Fruit fly (Drosophila melanogaster) whole organism, embryonic: ENCODE measurements around the gene dUTPase.

ENCODE experiments used
- ATbp ChIP-seq: fragments of 200-800 bp; sonication (Bioruptor generic); optimal IDR thresholded peaks from 2 replicates; lab custom pipeline; 2017; ENCODE audit warnings: missing biosample characterization, mild to moderate bottlenecking, missing genetic modification characterization, missing genetic modification reagents
- Awh ChIP-seq: fragments of 200-800 bp; sonication (Bioruptor generic); IDR thresholded peaks from 2 replicates; pipeline ENCODE4, ENCODE4 v1.3.6; 2022; ENCODE audit warnings: missing biosample characterization, missing genetic modification characterization
- Bdp1 ChIP-seq: fragments of 200-800 bp; sonication (Bioruptor generic); optimal IDR thresholded peaks from 3 replicates; lab custom pipeline; 2016; ENCODE audit warnings: missing biosample characterization, missing genetic modification characterization
- BtbVII ChIP-seq: fragments of 200-800 bp; sonication (Bioruptor generic); optimal IDR thresholded peaks from 3 replicates; lab custom pipeline; 2017; ENCODE audit warnings: missing biosample characterization, mild to moderate bottlenecking, missing genetic modification characterization
- C15 ChIP-seq: fragments of 200-800 bp; sonication (Bioruptor generic); IDR thresholded peaks from 3 replicates; pipeline ENCODE4 v1.3.6; 2022; ENCODE audit warnings: missing biosample characterization, missing genetic modification characterization
- CG10274 ChIP-seq: fragments of 200-800 bp; sonication (Bioruptor generic); optimal IDR thresholded peaks from 3 replicates; lab custom pipeline; 2017; ENCODE audit warnings: missing biosample characterization, mild to moderate bottlenecking, missing genetic modification characterization
- CG12155 ChIP-seq: fragments of 200-800 bp; sonication (Bioruptor generic); optimal IDR thresholded peaks from 3 replicates; lab custom pipeline; 2016; ENCODE audit warnings: missing biosample characterization, missing genetic modification characterization
- CG12299 ChIP-seq: fragments of 200-800 bp; sonication (Bioruptor generic); optimal IDR thresholded peaks from 2 replicates; lab custom pipeline; 2018; ENCODE audit warnings: missing biosample characterization, mild to moderate bottlenecking, missing genetic modification characterization
- CG14050 ChIP-seq: fragments of 200-800 bp; sonication (Bioruptor generic); IDR thresholded peaks from 3 replicates; pipeline ENCODE4 v1.3.6; 2022; ENCODE audit warnings: missing biosample characterization, missing genetic modification characterization
- CG15696 ChIP-seq: fragments of 200-800 bp; sonication (Bioruptor generic); optimal IDR thresholded peaks from 2 replicates; lab custom pipeline; 2019; ENCODE audit warnings: missing biosample characterization, mild to moderate bottlenecking, missing genetic modification characterization, moderate library complexity
- CG17802 ChIP-seq: fragments of 200-800 bp; sonication (Bioruptor generic); optimal IDR thresholded peaks from 2 replicates; lab custom pipeline; 2018; ENCODE audit warnings: missing biosample characterization, mild to moderate bottlenecking, missing genetic modification characterization, moderate library complexity
- CG18599 ChIP-seq: fragments of 200-800 bp; sonication (Bioruptor generic); optimal IDR thresholded peaks from 3 replicates; lab custom pipeline; 2017; ENCODE audit warnings: missing biosample characterization, missing genetic modification characterization, mild to moderate bottlenecking, moderate library complexity, missing genetic modification reagents
- CG18619 ChIP-seq: fragments of 200-800 bp; sonication (Bioruptor generic); optimal IDR thresholded peaks from 3 replicates; lab custom pipeline; 2017; ENCODE audit warnings: missing biosample characterization, mild to moderate bottlenecking, missing genetic modification characterization
- CG4404 ChIP-seq: fragments of 200-800 bp; sonication (Bioruptor generic); IDR thresholded peaks from 2 replicates; pipeline ENCODE4 v1.3.6; 2022; ENCODE audit warnings: missing biosample characterization, missing genetic modification characterization
- CG7372 ChIP-seq: fragments of 200-800 bp; sonication (Bioruptor generic); IDR thresholded peaks from 2 replicates; pipeline ENCODE4 v1.3.6; 2022; ENCODE audit warnings: missing biosample characterization, missing genetic modification characterization
- CG7839 ChIP-seq: fragments of 200-800 bp; sonication (Bioruptor generic); optimal IDR thresholded peaks from 3 replicates; lab custom pipeline; 2018; ENCODE audit warnings: missing biosample characterization, mild to moderate bottlenecking, missing genetic modification characterization, moderate library complexity
- CG7928 ChIP-seq: fragments of 200-800 bp; sonication (Bioruptor generic); optimal IDR thresholded peaks from 2 replicates; lab custom pipeline; 2017; ENCODE audit warnings: missing biosample characterization, mild to moderate bottlenecking, missing genetic modification characterization
- CG8924 ChIP-seq: fragments of 200-800 bp; optimal IDR thresholded peaks from 3 replicates; lab custom pipeline; 2019; ENCODE audit warnings: missing biosample characterization, mild to moderate bottlenecking, missing genetic modification characterization, moderate library complexity
- CTCF ChIP-seq: fragments of 200-800 bp; sonication (Bioruptor generic); optimal IDR thresholded peaks from 2 replicates; lab custom pipeline; 2017; ENCODE audit warnings: missing biosample characterization, mild to moderate bottlenecking, missing genetic modification characterization, moderate library complexity
- CoRest ChIP-seq: fragments of 200-800 bp; sonication (Bioruptor generic); optimal IDR thresholded peaks from 3 replicates; lab custom pipeline; 2018; ENCODE audit warnings: missing biosample characterization, mild to moderate bottlenecking, missing genetic modification characterization, moderate library complexity
- Dfd ChIP-seq, 2 experiments: fragments of >200 bp; optimal IDR thresholded peaks; 2 replicates each; lab custom pipeline; 2017; ENCODE audit warnings: missing biosample characterization in 2 of 2, missing genetic modification characterization in 2 of 2
- HmgD ChIP-seq: fragments of 200-800 bp; sonication (Bioruptor generic); optimal IDR thresholded peaks from 3 replicates; lab custom pipeline; 2016; ENCODE audit warnings: missing biosample characterization, missing genetic modification characterization
- Hr39 ChIP-seq: fragments of >200 bp; optimal IDR thresholded peaks from 2 replicates; lab custom pipeline; 2017
- Hsf ChIP-seq: fragments of 200-800 bp; sonication (Bioruptor generic); optimal IDR thresholded peaks from 3 replicates; lab custom pipeline; 2016; ENCODE audit warnings: missing biosample characterization, missing genetic modification characterization
- MBD-R2 ChIP-seq: fragments of 200-800 bp; sonication (Bioruptor generic); IDR thresholded peaks from 2 replicates; pipeline ENCODE4 v1.3.6; 2022; ENCODE audit warnings: missing biosample characterization, missing genetic modification characterization
- Mes4 ChIP-seq: fragments of 200-800 bp; sonication (Bioruptor generic); optimal IDR thresholded peaks from 2 replicates; lab custom pipeline; 2016; ENCODE audit warnings: missing biosample characterization, missing genetic modification characterization
- Optix ChIP-seq: fragments of 200-800 bp; sonication (Bioruptor generic); IDR thresholded peaks from 3 replicates; pipeline ENCODE4 v1.3.6; 2022; ENCODE audit warnings: missing biosample characterization, missing genetic modification characterization
- Rx ChIP-seq: fragments of 200-800 bp; sonication (Bioruptor generic); IDR thresholded peaks from 2 replicates; pipeline ENCODE4 v1.3.6; 2022; ENCODE audit warnings: missing biosample characterization, missing genetic modification characterization
- TFAM ChIP-seq: fragments of 200-800 bp; sonication (Bioruptor generic); optimal IDR thresholded peaks from 2 replicates; lab custom pipeline; 2017; ENCODE audit warnings: missing biosample characterization, missing genetic modification characterization, inconsistent platforms
- YL-1 ChIP-seq: fragments of 200-800 bp; sonication (Bioruptor generic); optimal IDR thresholded peaks from 3 replicates; lab custom pipeline; 2017; ENCODE audit warnings: missing biosample characterization, mild to moderate bottlenecking, missing genetic modification characterization
- croc ChIP-seq: fragments of 200-800 bp; sonication (Bioruptor generic); conservative IDR thresholded peaks from 3 replicates; pipeline ENCODE4 v1.3.6; 2022; ENCODE audit warnings: missing biosample characterization, missing genetic modification characterization
- da ChIP-seq: fragments of 200-800 bp; sonication (Bioruptor generic); optimal IDR thresholded peaks from 2 replicates; lab custom pipeline; 2016; ENCODE audit warnings: missing biosample characterization, missing genetic modification characterization
- esg ChIP-seq: fragments of 200-800 bp; sonication (Bioruptor generic); conservative IDR thresholded peaks from 2 replicates; pipeline ENCODE4 v1.3.6; 2022; ENCODE audit warnings: missing biosample characterization, missing genetic modification characterization
- eve ChIP-seq, 2 experiments: fragments of >200 bp; optimal IDR thresholded peaks; 2 replicates each; lab custom pipeline; 2017; ENCODE audit warnings: missing biosample characterization in 2 of 2, missing genetic modification characterization in 2 of 2
- exex ChIP-seq: fragments of 200-800 bp; sonication (Bioruptor generic); optimal IDR thresholded peaks from 4 replicates; lab custom pipeline; 2018; ENCODE audit warnings: missing biosample characterization, mild to moderate bottlenecking, missing genetic modification characterization, moderate library complexity
- fd64A ChIP-seq: fragments of 200-800 bp; sonication (Bioruptor generic); optimal IDR thresholded peaks from 3 replicates; lab custom pipeline; 2018; ENCODE audit warnings: missing biosample characterization, mild to moderate bottlenecking, missing genetic modification characterization
- grn ChIP-seq: fragments of 200-800 bp; sonication (Bioruptor generic); optimal IDR thresholded peaks from 3 replicates; lab custom pipeline; 2017; ENCODE audit warnings: missing biosample characterization, missing genetic modification characterization
- gsb ChIP-seq: fragments of 200-800 bp; sonication (Bioruptor generic); IDR thresholded peaks from 2 replicates; pipeline ENCODE4 v1.3.6; 2022; ENCODE audit warnings: missing biosample characterization, missing genetic modification characterization
- hkb ChIP-seq, 2 experiments: fragments of 200-800 bp in 1 of 2; fragments of >200 bp in 1 of 2; sonication (Bioruptor generic) in 1 of 2; IDR thresholded peaks in 1 of 2; optimal IDR thresholded peaks in 1 of 2; 2 replicates each; pipeline versions ENCODE4 v1.3.6 to Lab custom; 2017 to 2022; ENCODE audit warnings: missing biosample characterization in 1 of 2, missing genetic modification characterization in 1 of 2
- maf-S ChIP-seq: fragments of 200-800 bp; sonication (Bioruptor generic); optimal IDR thresholded peaks from 2 replicates; lab custom pipeline; 2016; ENCODE audit warnings: missing biosample characterization, missing genetic modification characterization
- odd ChIP-seq: fragments of 200-800 bp; sonication (Bioruptor generic); optimal IDR thresholded peaks from 2 replicates; lab custom pipeline; 2017; ENCODE audit warnings: missing biosample characterization, mild to moderate bottlenecking, missing genetic modification characterization
- peb ChIP-seq: fragments of 200-800 bp; sonication (Bioruptor generic); IDR thresholded peaks from 2 replicates; pipeline ENCODE4 v1.3.6; 2022; ENCODE audit warnings: missing biosample characterization, missing genetic modification characterization
- psq ChIP-seq: fragments of 200-800 bp; sonication (Bioruptor generic); optimal IDR thresholded peaks from 2 replicates; lab custom pipeline; 2017; ENCODE audit warnings: missing biosample characterization, missing genetic modification characterization
- repo ChIP-seq: fragments of 200-800 bp; sonication (Bioruptor generic); optimal IDR thresholded peaks from 2 replicates; lab custom pipeline; 2016; ENCODE audit warnings: missing biosample characterization, missing genetic modification characterization
- schlank ChIP-seq: fragments of 200-800 bp; sonication (Bioruptor generic); optimal IDR thresholded peaks from 2 replicates; lab custom pipeline; 2018; ENCODE audit warnings: missing biosample characterization, mild to moderate bottlenecking, missing genetic modification characterization
- sens ChIP-seq: fragments of 200-800 bp; sonication (Bioruptor generic); peaks from one replicate; lab custom pipeline; 2016; ENCODE audit warnings: missing biosample characterization, missing genetic modification characterization
- so ChIP-seq: fragments of 200-800 bp; sonication (Bioruptor generic); IDR thresholded peaks from 3 replicates; pipeline ENCODE4 v1.3.6; 2022; ENCODE audit warnings: missing biosample characterization, missing genetic modification characterization
- stc ChIP-seq: fragments of 200-800 bp; sonication (Bioruptor generic); IDR thresholded peaks from 2 replicates; pipeline ENCODE4 v1.3.6; 2022; ENCODE audit warnings: missing biosample characterization, missing genetic modification characterization
- tgo ChIP-seq: fragments of 200-800 bp; sonication (Bioruptor generic); IDR thresholded peaks from 3 replicates; pipeline ENCODE4 v1.3.6; 2022; ENCODE audit warnings: missing biosample characterization, missing genetic modification characterization
- wek ChIP-seq: fragments of 200-800 bp; sonication (Bioruptor generic); optimal IDR thresholded peaks from 3 replicates; lab custom pipeline; 2018; ENCODE audit warnings: missing biosample characterization, mild to moderate bottlenecking, missing genetic modification characterization, moderate library complexity

The dUTPase gene

dm6 chr2L:11057333-11058110, 46.4 kb downstream of the dUTPase start (continued):
- TF ChIP-seq CG12155 (GFP tag; lab: Kevin White, UChicago) (peak; percentile 44), so (GFP tag; lab: Robert Waterston, UW) (peak; percentile 74), grn (GFP tag; lab: Kevin White, UChicago) (peak; percentile 94), stc (GFP tag; lab: Robert Waterston, UW) (peak; percentile 61), CG7839 (tag; lab: Kevin White, UChicago) (peak; percentile 86), MBD-R2 (no peak; the same call in 1 of the 2 replicates), da (peak; percentile 27), Mes4 (GFP tag; lab: Kevin White, UChicago) (peak; percentile 7), CG18619 (peak; percentile 79), Awh (GFP tag; lab: Robert Waterston, UW) (peak; percentile 19; the same call in 1 of the 2 replicates), exex (tag; lab: Kevin White, UChicago) (peak; percentile 38), fd64A (GFP tag; lab: Kevin White, UChicago) (peak; percentile 26), gsb (GFP tag; lab: Robert Waterston, UW) (0 out of 2 replicates have a peak, but pooled peaks have one; percentile 12), Dfd (GFP tag; optimal IDR thresholded peaks at IDR 0.05; lab: Kevin White, UChicago) (no peak), BtbVII (GFP tag; lab: Kevin White, UChicago) (peak; percentile 75), hkb (optimal IDR thresholded peaks at IDR 0.05; lab: Kevin White, UChicago) (no peak), hkb (GFP tag; IDR thresholded peaks at IDR 0.05; lab: Robert Waterston, UW) (peak; percentile 73; the same call in 1 of the 2 replicates), wek (GFP tag; lab: Kevin White, UChicago) (peak; percentile 23), odd (GFP tag; lab: Kevin White, UChicago) (peak; percentile 47), Hr39 (no peak), CG7928 (GFP tag; lab: Kevin White, UChicago) (no peak), Optix (GFP tag; lab: Robert Waterston, UW) (peak; percentile 84), C15 (GFP tag; lab: Robert Waterston, UW) (no peak), HmgD (GFP tag; lab: Kevin White, UChicago) (no peak), psq (GFP tag; lab: Kevin White, UChicago) (no peak), repo (GFP tag; lab: Kevin White, UChicago) (no peak), CG4404 (GFP tag; lab: Robert Waterston, UW) (peak; percentile 7; the same call in 1 of the 2 replicates), Hsf (GFP tag; lab: Kevin White, UChicago) (peak; percentile 81), YL-1 (GFP tag; lab: Kevin White, UChicago) (peak; percentile 19), sens (GFP tag; lab: Kevin White, UChicago) (peak; percentile 97), CG17802 (tag; lab: Kevin White, UChicago) (no peak), CG10274 (GFP tag; lab: Kevin White, UChicago) (no peak), maf-S (GFP tag; lab: Kevin White, UChicago) (peak; percentile 18), peb (GFP tag; lab: Robert Waterston, UW) (peak; percentile 43), Bdp1 (GFP tag; lab: Kevin White, UChicago) (peak; percentile 46), CG8924 (peak; percentile 81), CG7372 (GFP tag; lab: Robert Waterston, UW) (peak; percentile 58), schlank (tag; lab: Kevin White, UChicago) (peak; percentile 46), eve (GFP tag; optimal IDR thresholded peaks at IDR 0.05; lab: Kevin White, UChicago) (peak in 1 of 2 experiments; percentile 85), CTCF (GFP tag; lab: Kevin White, UChicago) (peak; percentile 2), CG12299 (tag; lab: Kevin White, UChicago) (peak; percentile 55), tgo (GFP tag; lab: Robert Waterston, UW) (peak; percentile 84), CoRest (peak; percentile 79), esg (GFP tag; lab: Robert Waterston, UW) (peak; percentile 77), Rx (GFP tag; lab: Robert Waterston, UW) (peak; percentile 65; the same call in 1 of the 2 replicates), CG14050 (GFP tag; lab: Robert Waterston, UW) (peak; percentile 70), TFAM (GFP tag; lab: Kevin White, UChicago) (no peak), CG15696 (no peak), CG18599 (peak; percentile 56), ATbp (GFP tag; lab: Kevin White, UChicago) (peak; percentile 69), croc (GFP tag; lab: Robert Waterston, UW) (peak; percentile 40)
